Worm (Caenorhabditis elegans) whole organism, midembryonic: ENCODE data around the gene dod-20.

Experiments
- med-1 ChIP-seq: sonication (generic microtip); optimal IDR thresholded peaks from 2 replicates; lab custom pipeline; 2017; ENCODE audit warnings: missing genetic modification characterization, mild to moderate bottlenecking, missing compliant biosample characterization, antibody characterized with exemption, missing genetic modification reagents; ENCODE audit not compliant: insufficient read depth
- ztf-29 ChIP-seq: fragments of 200-800 bp; sonication (Bioruptor generic); IDR thresholded peaks from 2 replicates; pipeline ENCODE4 v1.3.6; 2022; ENCODE audit warnings: missing genetic modification reagents, missing genetic modification characterization, missing compliant biosample characterization

DNA sequence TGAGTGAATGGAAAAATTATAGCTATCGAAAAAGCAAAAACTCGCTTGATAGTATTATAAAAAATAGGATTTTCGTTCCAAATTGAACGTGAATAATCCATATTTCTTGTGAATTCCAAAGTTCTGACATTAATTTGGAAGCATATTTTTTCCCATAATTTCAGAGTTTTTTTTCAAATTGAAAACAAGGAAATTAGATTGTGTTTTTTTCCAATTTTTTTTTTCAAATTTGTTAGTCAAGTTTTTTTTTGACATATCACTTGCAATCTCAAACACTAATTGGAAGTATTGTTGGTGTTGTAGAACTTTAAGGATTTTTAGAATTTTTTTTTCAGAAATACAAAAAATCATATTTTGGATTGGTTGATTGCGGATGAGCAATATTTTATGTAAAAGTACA, 24.3 kb downstream of the dod-20 start, which contains the start of gene srh-34:
- no peak for TF ChIP-seq med-1
- TF ChIP-seq ztf-29 = no peak
